Fruit fly (Drosophila melanogaster) whole organism, embryonic: ENCODE measurements around the gene CG13364.

Source experiments
- Abd-B ChIP-seq: fragments of 200-800 bp; sonication (Bioruptor generic); optimal IDR thresholded peaks from 2 replicates; lab custom pipeline; 2018; ENCODE audit warnings: missing biosample characterization, mild to moderate bottlenecking, missing genetic modification characterization, moderate library complexity
- Atf-2 ChIP-seq: fragments of 200-800 bp; sonication (Bioruptor generic); optimal IDR thresholded peaks from 2 replicates; lab custom pipeline; 2016; ENCODE audit warnings: missing biosample characterization, missing genetic modification characterization
- CG10979 ChIP-seq: fragments of 200-800 bp; sonication (Bioruptor generic); optimal IDR thresholded peaks from 2 replicates; lab custom pipeline; 2018; ENCODE audit warnings: missing biosample characterization, mild to moderate bottlenecking, missing genetic modification characterization, moderate library complexity
- CG13287 ChIP-seq: fragments of 200-800 bp; sonication (Bioruptor generic); IDR thresholded peaks from 2 replicates; pipeline ENCODE4 v1.3.6; 2022; ENCODE audit warnings: missing biosample characterization, missing genetic modification characterization; ENCODE audit not compliant: partially characterized antibody
- CG14014 ChIP-seq: fragments of 200-800 bp; sonication (Bioruptor generic); IDR thresholded peaks from 2 replicates; pipeline ENCODE4 v1.3.6; 2022; ENCODE audit warnings: missing biosample characterization, missing genetic modification characterization
- CG15514 ChIP-seq: fragments of 200-800 bp; sonication (Bioruptor generic); optimal IDR thresholded peaks from 3 replicates; lab custom pipeline; 2017; ENCODE audit warnings: missing biosample characterization, missing genetic modification characterization, mild to moderate bottlenecking, moderate library complexity, missing genetic modification reagents
- CG17328 ChIP-seq: fragments of 200-800 bp; sonication (Bioruptor generic); IDR thresholded peaks from 2 replicates; pipeline ENCODE4 v1.3.6; 2022; ENCODE audit warnings: missing biosample characterization, missing genetic modification characterization
- CG18619 ChIP-seq: fragments of 200-800 bp; sonication (Bioruptor generic); optimal IDR thresholded peaks from 3 replicates; lab custom pipeline; 2017; ENCODE audit warnings: missing biosample characterization, mild to moderate bottlenecking, missing genetic modification characterization
- CG32532 ChIP-seq: fragments of 200-800 bp; sonication (Bioruptor generic); IDR thresholded peaks from 2 replicates; pipeline ENCODE4 v1.3.6; 2022; ENCODE audit warnings: missing biosample characterization, missing genetic modification characterization
- CG4282 ChIP-seq: fragments of 200-800 bp; sonication (Bioruptor generic); optimal IDR thresholded peaks from 2 replicates; lab custom pipeline; 2016; ENCODE audit warnings: missing biosample characterization, missing genetic modification characterization
- CG4360 ChIP-seq: fragments of 200-800 bp; sonication (Bioruptor generic); IDR thresholded peaks from 2 replicates; pipeline ENCODE4 v1.3.6; 2022; ENCODE audit warnings: missing biosample characterization, missing genetic modification characterization
- CG8944 ChIP-seq: fragments of 200-800 bp; sonication (Bioruptor generic); optimal IDR thresholded peaks from 3 replicates; lab custom pipeline; 2016; ENCODE audit warnings: missing biosample characterization, missing genetic modification characterization
- CG9727 ChIP-seq: fragments of 200-800 bp; sonication (Bioruptor generic); optimal IDR thresholded peaks from 3 replicates; lab custom pipeline; 2017; ENCODE audit warnings: missing biosample characterization, mild to moderate bottlenecking, missing genetic modification characterization
- CrebB ChIP-seq: fragments of 200-800 bp; sonication (Bioruptor generic); optimal IDR thresholded peaks from 3 replicates; lab custom pipeline; 2018; ENCODE audit warnings: missing biosample characterization, mild to moderate bottlenecking, missing genetic modification characterization
- Deaf1 ChIP-seq: fragments of 200-800 bp; optimal IDR thresholded peaks from 3 replicates; lab custom pipeline; 2019; ENCODE audit warnings: missing biosample characterization, mild to moderate bottlenecking, missing genetic modification characterization, moderate library complexity
- Dll ChIP-seq: fragments of 200-800 bp; sonication (Bioruptor generic); IDR thresholded peaks from 4 replicates; pipeline ENCODE4 v1.3.6; 2022; ENCODE audit warnings: missing biosample characterization, missing genetic modification characterization; ENCODE audit not compliant: partially characterized antibody
- ERR ChIP-seq: fragments of 200-800 bp; sonication (Bioruptor generic); optimal IDR thresholded peaks from 2 replicates; lab custom pipeline; 2016; ENCODE audit warnings: missing biosample characterization, missing genetic modification characterization
- GATAe ChIP-seq: fragments of 200-800 bp; sonication (Bioruptor generic); conservative IDR thresholded peaks from 2 replicates; pipeline ENCODE4 v1.3.6; 2022; ENCODE audit warnings: missing biosample characterization, missing genetic modification characterization
- HHEX ChIP-seq: fragments of 200-800 bp; sonication (Bioruptor generic); optimal IDR thresholded peaks from 3 replicates; lab custom pipeline; 2017; ENCODE audit warnings: missing biosample characterization, mild to moderate bottlenecking, missing genetic modification characterization, missing genetic modification reagents
- HmgZ ChIP-seq: fragments of 200-800 bp; sonication (Bioruptor generic); optimal IDR thresholded peaks from 2 replicates; lab custom pipeline; 2018; ENCODE audit warnings: missing biosample characterization, mild to moderate bottlenecking, missing genetic modification characterization
- Hmr ChIP-seq: fragments of 200-800 bp; sonication (Bioruptor generic); optimal IDR thresholded peaks from 3 replicates; lab custom pipeline; 2017; ENCODE audit warnings: mild to moderate bottlenecking, missing biosample characterization, missing genetic modification reagents, missing genetic modification characterization
- Lpt ChIP-seq: fragments of >200 bp; optimal IDR thresholded peaks from 2 replicates; lab custom pipeline; 2018; ENCODE audit warnings: missing biosample characterization, missing genetic modification characterization
- MTF-1 ChIP-seq: fragments of 200-800 bp; sonication (Bioruptor generic); optimal IDR thresholded peaks from 2 replicates; lab custom pipeline; 2018; ENCODE audit warnings: missing biosample characterization, mild to moderate bottlenecking, missing genetic modification characterization, borderline replicate concordance
- NC2α ChIP-seq: fragments of 200-800 bp; sonication (Bioruptor generic); optimal IDR thresholded peaks from 2 replicates; lab custom pipeline; 2016; ENCODE audit warnings: missing biosample characterization, missing genetic modification characterization
- NK7.1 ChIP-seq: fragments of 200-800 bp; sonication (Bioruptor generic); optimal IDR thresholded peaks from 3 replicates; lab custom pipeline; 2016; ENCODE audit warnings: missing biosample characterization, missing genetic modification characterization
- Nf-YA ChIP-seq: fragments of 200-800 bp; sonication (Bioruptor generic); IDR thresholded peaks from 2 replicates; pipeline ENCODE4 v1.3.6; 2022; ENCODE audit warnings: missing biosample characterization, missing genetic modification characterization
- ab ChIP-seq: fragments of 200-800 bp; sonication (Bioruptor generic); optimal IDR thresholded peaks from 2 replicates; lab custom pipeline; 2016; ENCODE audit warnings: missing biosample characterization, missing genetic modification characterization
- abd-A ChIP-seq: fragments of 200-800 bp; sonication (Bioruptor generic); optimal IDR thresholded peaks from 3 replicates; lab custom pipeline; 2019; ENCODE audit warnings: missing biosample characterization, mild to moderate bottlenecking, missing genetic modification characterization, moderate library complexity
- ara ChIP-seq: fragments of 200-800 bp; sonication (Bioruptor generic); IDR thresholded peaks from 2 replicates; pipeline ENCODE4 v1.3.6; 2022; ENCODE audit warnings: missing biosample characterization, missing genetic modification characterization
- az2 ChIP-seq: fragments of 200-800 bp; sonication (Bioruptor generic); optimal IDR thresholded peaks from 3 replicates; lab custom pipeline; 2016; ENCODE audit warnings: missing biosample characterization, missing genetic modification characterization
- bcd ChIP-seq: fragments of 200-800 bp; sonication (Bioruptor generic); optimal IDR thresholded peaks from 2 replicates; lab custom pipeline; 2017; ENCODE audit warnings: missing biosample characterization, mild to moderate bottlenecking, missing genetic modification characterization
- bowl ChIP-seq: fragments of 200-800 bp; sonication (Bioruptor generic); IDR thresholded peaks from 2 replicates; pipeline ENCODE4 v1.3.6; 2022; ENCODE audit warnings: missing biosample characterization, missing genetic modification characterization
- cg ChIP-seq: fragments of 200-800 bp; sonication (Bioruptor generic); optimal IDR thresholded peaks from 3 replicates; lab custom pipeline; 2019; ENCODE audit warnings: missing biosample characterization, mild to moderate bottlenecking, missing genetic modification characterization, moderate library complexity
- crol ChIP-seq: fragments of 200-800 bp; sonication (Bioruptor generic); IDR thresholded peaks from 2 replicates; pipeline ENCODE4 v1.3.6; 2022; ENCODE audit warnings: missing biosample characterization, missing genetic modification characterization
- disco-r ChIP-seq: fragments of 200-800 bp; sonication (Bioruptor generic); optimal IDR thresholded peaks from 2 replicates; lab custom pipeline; 2016; ENCODE audit warnings: missing biosample characterization, missing genetic modification characterization
- fu2 ChIP-seq: fragments of 200-800 bp; sonication (Bioruptor generic); optimal IDR thresholded peaks from 2 replicates; lab custom pipeline; 2016; ENCODE audit warnings: missing biosample characterization, missing genetic modification characterization
- grau ChIP-seq: fragments of 200-800 bp; optimal IDR thresholded peaks from 3 replicates; lab custom pipeline; 2019; ENCODE audit warnings: missing biosample characterization, mild to moderate bottlenecking, missing genetic modification characterization, moderate library complexity
- grn ChIP-seq: fragments of 200-800 bp; sonication (Bioruptor generic); optimal IDR thresholded peaks from 3 replicates; lab custom pipeline; 2017; ENCODE audit warnings: missing biosample characterization, missing genetic modification characterization
- hth ChIP-seq: fragments of >200 bp; optimal IDR thresholded peaks from 2 replicates; lab custom pipeline; 2017; ENCODE audit warnings: inconsistent platforms
- inv ChIP-seq: fragments of 200-800 bp; sonication (Bioruptor generic); IDR thresholded peaks from 2 replicates; pipeline ENCODE4 v1.3.6; 2022; ENCODE audit warnings: missing biosample characterization, missing genetic modification characterization; ENCODE audit not compliant: partially characterized antibody
- maf-S ChIP-seq: fragments of 200-800 bp; sonication (Bioruptor generic); optimal IDR thresholded peaks from 2 replicates; lab custom pipeline; 2016; ENCODE audit warnings: missing biosample characterization, missing genetic modification characterization
- pros ChIP-seq: fragments of 200-800 bp; sonication (Bioruptor generic); optimal IDR thresholded peaks from 3 replicates; lab custom pipeline; 2019; ENCODE audit warnings: missing biosample characterization, mild to moderate bottlenecking, missing genetic modification characterization, moderate library complexity
- ranshi ChIP-seq: fragments of 200-800 bp; sonication (Bioruptor generic); IDR thresholded peaks from 2 replicates; pipeline ENCODE4 v1.3.6; 2022; ENCODE audit warnings: missing biosample characterization, missing genetic modification characterization
- sd ChIP-seq: fragments of 200-800 bp; sonication (Bioruptor generic); optimal IDR thresholded peaks from 3 replicates; lab custom pipeline; 2018; ENCODE audit warnings: missing biosample characterization, mild to moderate bottlenecking, missing genetic modification characterization, moderate library complexity
- sens ChIP-seq: fragments of 200-800 bp; sonication (Bioruptor generic); peaks from one replicate; lab custom pipeline; 2016; ENCODE audit warnings: missing biosample characterization, missing genetic modification characterization
- sna ChIP-seq: fragments of 200-800 bp; sonication (Bioruptor generic); IDR thresholded peaks from 2 replicates; pipeline ENCODE4 v1.3.6; 2022; ENCODE audit warnings: missing biosample characterization, missing genetic modification characterization; ENCODE audit not compliant: partially characterized antibody
- toy ChIP-seq: fragments of 200-800 bp; sonication (Bioruptor generic); IDR thresholded peaks from 2 replicates; pipeline ENCODE4 v1.3.6; 2022; ENCODE audit warnings: missing biosample characterization, missing genetic modification characterization
- trem ChIP-seq: fragments of 200-800 bp; optimal IDR thresholded peaks from 3 replicates; lab custom pipeline; 2019; ENCODE audit warnings: missing biosample characterization, mild to moderate bottlenecking, missing genetic modification characterization, moderate library complexity
- vfl ChIP-seq: fragments of 200-800 bp; sonication (Bioruptor generic); optimal IDR thresholded peaks from 2 replicates; lab custom pipeline; 2016; ENCODE audit warnings: missing biosample characterization, missing genetic modification characterization
- wdn ChIP-seq: fragments of 200-800 bp; sonication (Bioruptor generic); IDR thresholded peaks from 2 replicates; pipeline ENCODE4 v1.3.6; 2022; ENCODE audit warnings: missing biosample characterization, missing genetic modification characterization
- wek ChIP-seq: fragments of 200-800 bp; sonication (Bioruptor generic); optimal IDR thresholded peaks from 3 replicates; lab custom pipeline; 2018; ENCODE audit warnings: missing biosample characterization, mild to moderate bottlenecking, missing genetic modification characterization, moderate library complexity
- zf30C ChIP-seq: fragments of 200-800 bp; sonication (Bioruptor generic); optimal IDR thresholded peaks from 3 replicates; lab custom pipeline; 2018; ENCODE audit warnings: missing biosample characterization, mild to moderate bottlenecking, missing genetic modification characterization

The CG13364 gene

dm6 chrX:618583-618982 lies 6.4 kb downstream of the CG13364 start (continued):
- TF ChIP-seq ara (GFP tag; lab: Robert Waterston, UW) = no peak
- peak; percentile 72 for TF ChIP-seq sens (GFP tag; lab: Kevin White, UChicago)
- no peak for TF ChIP-seq wdn (GFP tag; lab: Robert Waterston, UW)
- peak; percentile 16 for TF ChIP-seq pros
- TF ChIP-seq CG18619 (GFP tag; lab: Kevin White, UChicago) = no peak
- peak; percentile 17; the same call in 1 of the 2 replicates for TF ChIP-seq CG17328 (GFP tag; lab: Robert Waterston, UW)
- no peak for TF ChIP-seq hth (lab: Kevin White, UChicago)
- no peak for TF ChIP-seq sna (GFP tag; lab: Robert Waterston, UW)
- peak; percentile 39 for TF ChIP-seq CG8944 (GFP tag; lab: Kevin White, UChicago)
- no peak for TF ChIP-seq crol (GFP tag; lab: Robert Waterston, UW)
- TF ChIP-seq HHEX (GFP tag; lab: Kevin White, UChicago) = peak; percentile 47
- no peak for TF ChIP-seq wek (GFP tag; lab: Kevin White, UChicago)
- TF ChIP-seq ab = no peak
- TF ChIP-seq GATAe (GFP tag; lab: Robert Waterston, UW) = no peak
- no peak for TF ChIP-seq CG14014 (GFP tag; lab: Robert Waterston, UW)
- TF ChIP-seq Abd-B (GFP tag; lab: Kevin White, UChicago) = no peak
- TF ChIP-seq CG32532 (GFP tag; lab: Robert Waterston, UW) = no peak
- no peak for TF ChIP-seq bcd (GFP tag; lab: Kevin White, UChicago)
- no peak for TF ChIP-seq Lpt
- TF ChIP-seq toy (GFP tag; lab: Robert Waterston, UW) = no peak
- peak; percentile 45 for TF ChIP-seq grau (tag; lab: Kevin White, UChicago)
- peak; percentile 7 for TF ChIP-seq Hmr (GFP tag; lab: Kevin White, UChicago)
- peak; percentile 42 for TF ChIP-seq CG9727 (GFP tag; lab: Kevin White, UChicago)
- TF ChIP-seq inv = no peak
- peak; percentile 16 for TF ChIP-seq CG10979 (tag; lab: Kevin White, UChicago)
- no peak for TF ChIP-seq CrebB (tag; lab: Kevin White, UChicago)
- peak; percentile 35 for TF ChIP-seq vfl (GFP tag; lab: Kevin White, UChicago)
- no peak for TF ChIP-seq CG13287
- no peak for TF ChIP-seq disco-r (GFP tag; lab: Kevin White, UChicago)
- no peak for TF ChIP-seq cg (GFP tag; lab: Kevin White, UChicago)
- no peak for TF ChIP-seq abd-A (tag; lab: Kevin White, UChicago)
- TF ChIP-seq MTF-1 (GFP tag; lab: Kevin White, UChicago) = no peak
- no peak for TF ChIP-seq sd
- TF ChIP-seq trem (tag; lab: Kevin White, UChicago) = no peak
- no peak for TF ChIP-seq Dll (GFP tag; lab: Robert Waterston, UW)
- peak; percentile 24 for TF ChIP-seq maf-S
- TF ChIP-seq NK7.1 = no peak
- peak; percentile 18; the same call in 1 of the 2 replicates for TF ChIP-seq ranshi
- TF ChIP-seq Atf-2 = no peak
- no peak for TF ChIP-seq ERR (GFP tag; lab: Kevin White, UChicago)
- no peak for TF ChIP-seq grn (GFP tag; lab: Kevin White, UChicago)
- no peak for TF ChIP-seq Deaf1
- TF ChIP-seq HmgZ (tag; lab: Kevin White, UChicago) = no peak
- no peak for TF ChIP-seq NC2α (GFP tag; lab: Kevin White, UChicago)
- no peak for TF ChIP-seq CG4282 (GFP tag; lab: Kevin White, UChicago)
- no peak for TF ChIP-seq bowl (GFP tag; lab: Robert Waterston, UW)
- TF ChIP-seq zf30C = no peak
- TF ChIP-seq Nf-YA (GFP tag; lab: Robert Waterston, UW) = 0 out of 2 replicates have a peak, but pooled peaks have one; percentile 18
- peak; percentile 40 for TF ChIP-seq az2
- TF ChIP-seq CG15514 (GFP tag; lab: Kevin White, UChicago) = no peak
- TF ChIP-seq fu2 (GFP tag; lab: Kevin White, UChicago) = no peak
- no peak for TF ChIP-seq CG4360 (GFP tag; lab: Robert Waterston, UW)
